Fruit fly (Drosophila melanogaster) whole organism, embryonic: ENCODE measurements around the gene CG3434.

Source experiments
- CG10431 ChIP-seq: fragments of 200-800 bp; sonication (Bioruptor generic); optimal IDR thresholded peaks from 3 replicates; lab custom pipeline; 2018; ENCODE audit warnings: missing biosample characterization, mild to moderate bottlenecking, missing genetic modification characterization
- CG13424 ChIP-seq: fragments of 200-800 bp; sonication (Bioruptor generic); optimal IDR thresholded peaks from 2 replicates; lab custom pipeline; 2019; ENCODE audit warnings: missing biosample characterization, mild to moderate bottlenecking, missing genetic modification characterization, moderate library complexity
- CG14667 ChIP-seq: fragments of 200-800 bp; sonication (Bioruptor generic); IDR thresholded peaks from 2 replicates; pipeline ENCODE4 v1.3.6; 2022; ENCODE audit warnings: missing biosample characterization, missing genetic modification characterization
- CG14710 ChIP-seq: fragments of 200-800 bp; sonication (Bioruptor generic); optimal IDR thresholded peaks from 3 replicates; lab custom pipeline; 2019; ENCODE audit warnings: missing biosample characterization, mild to moderate bottlenecking, missing genetic modification characterization, moderate library complexity
- CG1603 ChIP-seq: fragments of 200-800 bp; sonication (Bioruptor generic); optimal IDR thresholded peaks from 2 replicates; lab custom pipeline; 2019; ENCODE audit warnings: missing biosample characterization, mild to moderate bottlenecking, missing genetic modification characterization, moderate library complexity
- CG17912 ChIP-seq: fragments of 200-800 bp; sonication (Bioruptor generic); optimal IDR thresholded peaks from 2 replicates; lab custom pipeline; 2018; ENCODE audit warnings: missing biosample characterization, mild to moderate bottlenecking, missing genetic modification characterization
- CG18011 ChIP-seq: fragments of 200-800 bp; sonication (Bioruptor generic); optimal IDR thresholded peaks from 2 replicates; lab custom pipeline; 2017; ENCODE audit warnings: missing biosample characterization, missing genetic modification characterization, mild to moderate bottlenecking, moderate library complexity, missing genotype
- CG18619 ChIP-seq: fragments of 200-800 bp; sonication (Bioruptor generic); optimal IDR thresholded peaks from 3 replicates; lab custom pipeline; 2017; ENCODE audit warnings: missing biosample characterization, mild to moderate bottlenecking, missing genetic modification characterization
- CG2120 ChIP-seq: fragments of 200-800 bp; sonication (Bioruptor generic); optimal IDR thresholded peaks from 3 replicates; lab custom pipeline; 2016; ENCODE audit warnings: missing biosample characterization, missing genetic modification characterization
- CG2875 ChIP-seq: fragments of 200-800 bp; sonication (Bioruptor generic); optimal IDR thresholded peaks from 2 replicates; lab custom pipeline; 2017; ENCODE audit warnings: missing biosample characterization, mild to moderate bottlenecking, missing genetic modification characterization, missing genetic modification reagents
- CG30020 ChIP-seq: fragments of 200-800 bp; optimal IDR thresholded peaks from 2 replicates; lab custom pipeline; 2019; ENCODE audit warnings: missing biosample characterization, mild to moderate bottlenecking, missing genetic modification characterization, moderate library complexity
- CG31365 ChIP-seq: fragments of 200-800 bp; sonication (Bioruptor generic); optimal IDR thresholded peaks from 2 replicates; lab custom pipeline; 2018; ENCODE audit warnings: missing biosample characterization, mild to moderate bottlenecking, missing genetic modification characterization
- CG32532 ChIP-seq: fragments of 200-800 bp; sonication (Bioruptor generic); IDR thresholded peaks from 2 replicates; pipeline ENCODE4 v1.3.6; 2022; ENCODE audit warnings: missing biosample characterization, missing genetic modification characterization
- CG32772 ChIP-seq: fragments of 200-800 bp; sonication (Bioruptor generic); IDR thresholded peaks from 2 replicates; pipeline ENCODE4 v1.3.6; 2022; ENCODE audit warnings: missing biosample characterization, missing genetic modification characterization
- CG33557 ChIP-seq: fragments of 200-800 bp; sonication (Bioruptor generic); optimal IDR thresholded peaks from 2 replicates; lab custom pipeline; 2019; ENCODE audit warnings: missing biosample characterization, mild to moderate bottlenecking, missing genetic modification characterization, moderate library complexity
- CG34376 ChIP-seq: fragments of 200-800 bp; sonication (Bioruptor generic); optimal IDR thresholded peaks from 2 replicates; lab custom pipeline; 2018; ENCODE audit warnings: missing biosample characterization, mild to moderate bottlenecking, missing genetic modification characterization
- CG4820 ChIP-seq: fragments of 200-800 bp; sonication (Bioruptor generic); optimal IDR thresholded peaks from 3 replicates; lab custom pipeline; 2016; ENCODE audit warnings: missing biosample characterization, missing genetic modification characterization
- CG7271 ChIP-seq: fragments of 200-800 bp; sonication (Bioruptor generic); optimal IDR thresholded peaks from 2 replicates; lab custom pipeline; 2018; ENCODE audit warnings: missing biosample characterization, mild to moderate bottlenecking, missing genetic modification characterization, moderate library complexity
- CG7357 ChIP-seq: fragments of 200-800 bp; sonication (Bioruptor generic); IDR thresholded peaks from 3 replicates; pipeline ENCODE4 v1.3.6; 2022; ENCODE audit warnings: missing biosample characterization, missing genetic modification characterization
- CG9797 ChIP-seq: fragments of 200-800 bp; sonication (Bioruptor generic); optimal IDR thresholded peaks from 3 replicates; lab custom pipeline; 2018; ENCODE audit warnings: missing biosample characterization, mild to moderate bottlenecking, missing genetic modification characterization
- CG9876 ChIP-seq: fragments of 200-800 bp; sonication (Bioruptor generic); optimal IDR thresholded peaks from 2 replicates; lab custom pipeline; 2016; ENCODE audit warnings: missing biosample characterization, missing genetic modification characterization
- CoRest ChIP-seq: fragments of 200-800 bp; sonication (Bioruptor generic); optimal IDR thresholded peaks from 3 replicates; lab custom pipeline; 2018; ENCODE audit warnings: missing biosample characterization, mild to moderate bottlenecking, missing genetic modification characterization, moderate library complexity
- Doc2 ChIP-seq: fragments of 200-800 bp; sonication (Bioruptor generic); IDR thresholded peaks from 2 replicates; pipeline ENCODE4 v1.3.6; 2022; ENCODE audit warnings: missing biosample characterization, missing genetic modification characterization
- Drgx ChIP-seq: fragments of 200-800 bp; sonication (Bioruptor generic); IDR thresholded peaks from 2 replicates; pipeline ENCODE4 v1.3.6; 2022; ENCODE audit warnings: missing biosample characterization, missing genetic modification characterization
- HLH54F ChIP-seq: fragments of 200-800 bp; sonication (Bioruptor generic); optimal IDR thresholded peaks from 3 replicates; lab custom pipeline; 2016; ENCODE audit warnings: missing biosample characterization, missing genetic modification characterization
- HLHmδ ChIP-seq: fragments of 200-800 bp; sonication (Bioruptor generic); optimal IDR thresholded peaks from 2 replicates; lab custom pipeline; 2018; ENCODE audit warnings: missing biosample characterization, mild to moderate bottlenecking, missing genetic modification characterization, moderate library complexity
- Hmr ChIP-seq: fragments of 200-800 bp; sonication (Bioruptor generic); optimal IDR thresholded peaks from 3 replicates; lab custom pipeline; 2017; ENCODE audit warnings: mild to moderate bottlenecking, missing biosample characterization, missing genetic modification reagents, missing genetic modification characterization
- Mrtf ChIP-seq: fragments of 200-800 bp; sonication (Bioruptor generic); IDR thresholded peaks from 3 replicates; pipeline ENCODE4 v1.3.6; 2022; ENCODE audit warnings: missing biosample characterization, missing genetic modification characterization
- Nf-YB ChIP-seq: fragments of 200-800 bp; sonication (Bioruptor generic); optimal IDR thresholded peaks from 3 replicates; lab custom pipeline; 2019; ENCODE audit warnings: missing biosample characterization, mild to moderate bottlenecking, missing genetic modification characterization, moderate library complexity
- Nf-YC ChIP-seq: fragments of 200-800 bp; optimal IDR thresholded peaks from 3 replicates; lab custom pipeline; 2019; ENCODE audit warnings: missing biosample characterization, mild to moderate bottlenecking, missing genetic modification characterization, moderate library complexity
- Optix ChIP-seq: fragments of 200-800 bp; sonication (Bioruptor generic); IDR thresholded peaks from 3 replicates; pipeline ENCODE4 v1.3.6; 2022; ENCODE audit warnings: missing biosample characterization, missing genetic modification characterization
- Spps ChIP-seq: fragments of 200-800 bp; sonication (Bioruptor generic); optimal IDR thresholded peaks from 2 replicates; lab custom pipeline; 2018; ENCODE audit warnings: missing biosample characterization, mild to moderate bottlenecking, missing genetic modification characterization
- Sry-δ ChIP-seq: fragments of 200-800 bp; sonication (Bioruptor generic); optimal IDR thresholded peaks from 2 replicates; lab custom pipeline; 2016; ENCODE audit warnings: missing biosample characterization, missing genetic modification characterization
- ac ChIP-seq: fragments of 200-800 bp; sonication (Bioruptor generic); optimal IDR thresholded peaks from 3 replicates; lab custom pipeline; 2017; ENCODE audit warnings: missing biosample characterization, mild to moderate bottlenecking, missing genetic modification characterization
- ase ChIP-seq: fragments of 200-800 bp; sonication (Bioruptor generic); IDR thresholded peaks from 3 replicates; pipeline ENCODE4 v1.3.6; 2022; ENCODE audit warnings: missing biosample characterization, missing genetic modification characterization
- ato ChIP-seq: fragments of 200-800 bp; sonication (Bioruptor generic); IDR thresholded peaks from 2 replicates; pipeline ENCODE4 v1.3.6; 2022; ENCODE audit warnings: missing biosample characterization, missing genetic modification characterization; ENCODE audit not compliant: partially characterized antibody
- bab2 ChIP-seq: fragments of 200-800 bp; sonication (Bioruptor generic); optimal IDR thresholded peaks from 2 replicates; lab custom pipeline; 2016; ENCODE audit warnings: missing biosample characterization, missing genetic modification characterization
- croc ChIP-seq: fragments of 200-800 bp; sonication (Bioruptor generic); conservative IDR thresholded peaks from 3 replicates; pipeline ENCODE4 v1.3.6; 2022; ENCODE audit warnings: missing biosample characterization, missing genetic modification characterization
- eyg ChIP-seq: fragments of 200-800 bp; sonication (Bioruptor generic); optimal IDR thresholded peaks from 3 replicates; lab custom pipeline; 2016; ENCODE audit warnings: missing biosample characterization, missing genetic modification characterization
- fu2 ChIP-seq: fragments of 200-800 bp; sonication (Bioruptor generic); optimal IDR thresholded peaks from 2 replicates; lab custom pipeline; 2016; ENCODE audit warnings: missing biosample characterization, missing genetic modification characterization
- gfzf ChIP-seq: fragments of 200-800 bp; sonication (Bioruptor generic); optimal IDR thresholded peaks from 2 replicates; lab custom pipeline; 2016; ENCODE audit warnings: missing biosample characterization, mild to moderate bottlenecking, missing genetic modification characterization, moderate library complexity
- gsb ChIP-seq: fragments of 200-800 bp; sonication (Bioruptor generic); IDR thresholded peaks from 2 replicates; pipeline ENCODE4 v1.3.6; 2022; ENCODE audit warnings: missing biosample characterization, missing genetic modification characterization
- pfk ChIP-seq: fragments of 200-800 bp; sonication (Bioruptor generic); optimal IDR thresholded peaks from 2 replicates; lab custom pipeline; 2018; ENCODE audit warnings: missing biosample characterization, mild to moderate bottlenecking, missing genetic modification characterization, moderate library complexity
- phol ChIP-seq: fragments of 200-800 bp; sonication (Bioruptor generic); optimal IDR thresholded peaks from 3 replicates; lab custom pipeline; 2018; ENCODE audit warnings: missing biosample characterization, mild to moderate bottlenecking, missing genetic modification characterization, moderate library complexity
- seq ChIP-seq: fragments of 200-800 bp; sonication (Bioruptor generic); IDR thresholded peaks from 2 replicates; pipeline ENCODE4 v1.3.6; 2022; ENCODE audit warnings: missing biosample characterization, missing genetic modification characterization
- sim ChIP-seq: fragments of 200-800 bp; sonication (Bioruptor generic); IDR thresholded peaks from 2 replicates; pipeline ENCODE4 v1.3.6; 2022; ENCODE audit warnings: missing biosample characterization, missing genetic modification characterization
- slbo ChIP-seq: fragments of 200-800 bp; sonication (Bioruptor generic); IDR thresholded peaks from 2 replicates; pipeline ENCODE4 v1.3.6; 2022; ENCODE audit warnings: missing biosample characterization, missing genetic modification characterization
- sug ChIP-seq: fragments of 200-800 bp; optimal IDR thresholded peaks from 2 replicates; lab custom pipeline; 2019; ENCODE audit warnings: missing biosample characterization, mild to moderate bottlenecking, missing genetic modification characterization, moderate library complexity
- wek ChIP-seq: fragments of 200-800 bp; sonication (Bioruptor generic); optimal IDR thresholded peaks from 3 replicates; lab custom pipeline; 2018; ENCODE audit warnings: missing biosample characterization, mild to moderate bottlenecking, missing genetic modification characterization, moderate library complexity
- zf30C ChIP-seq: fragments of 200-800 bp; sonication (Bioruptor generic); optimal IDR thresholded peaks from 3 replicates; lab custom pipeline; 2018; ENCODE audit warnings: missing biosample characterization, mild to moderate bottlenecking, missing genetic modification characterization

Gene CG3434

DNA sequence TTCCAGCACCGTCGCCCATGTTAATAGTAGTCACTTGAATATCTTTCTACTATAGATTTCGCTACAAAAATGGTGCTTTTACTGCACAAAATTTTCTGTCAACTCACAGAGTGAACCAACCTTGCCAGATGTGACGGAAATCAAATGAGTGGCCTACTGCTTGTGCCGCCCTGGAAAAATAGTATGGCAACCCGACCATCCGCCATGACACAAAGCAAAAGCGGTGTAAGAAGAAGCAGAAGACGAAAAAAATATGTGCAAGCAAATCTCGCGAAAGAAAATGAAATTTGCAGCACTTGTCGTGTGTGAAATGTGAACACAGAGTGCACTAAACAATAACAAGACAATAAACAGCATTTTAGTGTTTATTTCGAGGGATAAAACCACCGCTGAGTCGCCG lies 16.2 kb upstream of the CG3434 start, which contains the start of the genes Uch-L5 and Jarid2 (continued):
- peak; percentile 15 for TF ChIP-seq bab2 (GFP tag; lab: Kevin White, UChicago)
- TF ChIP-seq zf30C, result no peak
- peak; percentile 48 for TF ChIP-seq Nf-YB (GFP tag; lab: Kevin White, UChicago)
- TF ChIP-seq Nf-YC, result peak; percentile 46
- no peak for TF ChIP-seq seq (GFP tag; lab: Robert Waterston, UW)
- TF ChIP-seq CG31365 (tag; lab: Kevin White, UChicago), result peak; percentile 11
- no peak for TF ChIP-seq Doc2 (GFP tag; lab: Robert Waterston, UW)
- 0 out of 3 replicates have a peak, but pooled peaks have one; percentile 11 for TF ChIP-seq ase
- TF ChIP-seq eyg (GFP tag; lab: Kevin White, UChicago), result peak; percentile 5
- peak; percentile 100 for TF ChIP-seq phol (tag; lab: Kevin White, UChicago)
- peak; percentile 46 for TF ChIP-seq CG17912 (GFP tag; lab: Kevin White, UChicago)
- TF ChIP-seq fu2 (GFP tag; lab: Kevin White, UChicago), result peak; percentile 56
- TF ChIP-seq gsb, result no peak
- peak; percentile 68 for TF ChIP-seq CG14710
- TF ChIP-seq Spps, result no peak
- TF ChIP-seq Mrtf (GFP tag; lab: Robert Waterston, UW), result no peak
- TF ChIP-seq CG9876 (GFP tag; lab: Kevin White, UChicago), result peak; percentile 9
- peak; percentile 52 for TF ChIP-seq pfk (GFP tag; lab: Kevin White, UChicago)
- peak; percentile 68 for TF ChIP-seq slbo (GFP tag; lab: Robert Waterston, UW)
- peak; percentile 6 for TF ChIP-seq CG18619
- TF ChIP-seq sim, result no peak
- peak; percentile 24 for TF ChIP-seq HLHmδ
- TF ChIP-seq wek (GFP tag; lab: Kevin White, UChicago), result peak; percentile 49
- TF ChIP-seq ac (GFP tag; lab: Kevin White, UChicago), result no peak
- TF ChIP-seq CG32532, result 0 out of 2 replicates have a peak, but pooled peaks have one; percentile 23
- TF ChIP-seq CG7357, result no peak
- TF ChIP-seq CG2875 (GFP tag; lab: Kevin White, UChicago), result peak; percentile 2
- TF ChIP-seq CoRest (tag; lab: Kevin White, UChicago), result peak; percentile 28
- TF ChIP-seq Drgx, result peak; percentile 31; the same call in 1 of the 2 replicates
- peak; percentile 62 for TF ChIP-seq Sry-δ (GFP tag; lab: Kevin White, UChicago)
- peak; percentile 91 for TF ChIP-seq CG1603 (tag; lab: Kevin White, UChicago)
- peak; percentile 7 for TF ChIP-seq CG33557
- TF ChIP-seq CG18011 (GFP tag; lab: Kevin White, UChicago), result peak; percentile 46
- TF ChIP-seq Optix (GFP tag; lab: Robert Waterston, UW), result 0 out of 3 replicates have a peak, but pooled peaks have one; percentile 37
- TF ChIP-seq CG34376 (GFP tag; lab: Kevin White, UChicago), result peak; percentile 42
- peak; percentile 19 for TF ChIP-seq CG4820 (GFP tag; lab: Kevin White, UChicago)
- TF ChIP-seq Hmr (GFP tag; lab: Kevin White, UChicago), result peak; percentile 55
- TF ChIP-seq CG30020 (tag; lab: Kevin White, UChicago), result peak; percentile 43
- TF ChIP-seq CG32772 (GFP tag; lab: Robert Waterston, UW), result peak; percentile 31; the same call in 1 of the 2 replicates
- peak; percentile 58 for TF ChIP-seq CG2120 (GFP tag; lab: Kevin White, UChicago)
- peak; percentile 48 for TF ChIP-seq CG7271 (tag; lab: Kevin White, UChicago)
- peak; percentile 46 for TF ChIP-seq sug (tag; lab: Kevin White, UChicago)
- peak; percentile 36 for TF ChIP-seq CG13424 (tag; lab: Kevin White, UChicago)
- TF ChIP-seq ato (GFP tag; lab: Robert Waterston, UW), result 0 out of 2 replicates have a peak, but pooled peaks have one; percentile 32
- TF ChIP-seq gfzf (GFP tag; lab: Kevin White, UChicago), result peak; percentile 42
- no peak for TF ChIP-seq croc (GFP tag; lab: Robert Waterston, UW)
- TF ChIP-seq CG14667 (GFP tag; lab: Robert Waterston, UW), result no peak
- TF ChIP-seq HLH54F, result peak; percentile 70
- TF ChIP-seq CG9797 (GFP tag; lab: Kevin White, UChicago), result peak; percentile 60
- no peak for TF ChIP-seq CG10431 (GFP tag; lab: Kevin White, UChicago)
